Fruit fly (Drosophila melanogaster) whole organism, pupa: ENCODE results near the gene CG6244.

Experiments used
- CG10348 ChIP-seq: fragments of 200-800 bp; sonication (Bioruptor generic); IDR thresholded peaks from 2 replicates; pipeline ENCODE4 v1.3.6; 2022; ENCODE audit warnings: missing biosample characterization, missing genetic modification characterization
- CG12605 ChIP-seq: fragments of 200-800 bp; sonication (Bioruptor generic); IDR thresholded peaks from 2 replicates; pipeline ENCODE4 v1.3.6; 2022; ENCODE audit warnings: missing biosample characterization, missing genetic modification characterization
- CG13204 ChIP-seq: fragments of 200-800 bp; sonication (Bioruptor generic); optimal IDR thresholded peaks from 2 replicates; lab custom pipeline; 2018; ENCODE audit warnings: missing biosample characterization, mild to moderate bottlenecking, missing genetic modification characterization, moderate library complexity
- CG14655 ChIP-seq: fragments of 200-800 bp; sonication (Bioruptor generic); optimal IDR thresholded peaks from 3 replicates; lab custom pipeline; 2017; ENCODE audit warnings: mild to moderate bottlenecking, missing biosample characterization, missing genetic modification reagents, missing genetic modification characterization
- CG15710 ChIP-seq: fragments of 200-800 bp; sonication (Bioruptor generic); optimal IDR thresholded peaks from 2 replicates; lab custom pipeline; 2018; ENCODE audit warnings: missing biosample characterization, mild to moderate bottlenecking, missing genetic modification characterization, moderate library complexity
- CG17806 ChIP-seq: fragments of 200-800 bp; sonication (Bioruptor generic); optimal IDR thresholded peaks from 2 replicates; lab custom pipeline; 2018; ENCODE audit warnings: missing biosample characterization, mild to moderate bottlenecking, missing genetic modification characterization, moderate library complexity
- CG32121 ChIP-seq: fragments of 200-800 bp; sonication (Bioruptor generic); IDR thresholded peaks from 2 replicates; pipeline ENCODE4 v1.3.6; 2022; ENCODE audit warnings: missing biosample characterization, missing genetic modification characterization
- CG34367 ChIP-seq: fragments of 200-800 bp; sonication (Bioruptor generic); optimal IDR thresholded peaks from 2 replicates; lab custom pipeline; 2018; ENCODE audit warnings: missing biosample characterization, mild to moderate bottlenecking, missing genetic modification characterization
- CG4496 ChIP-seq: fragments of 200-800 bp; sonication (Bioruptor generic); IDR thresholded peaks from 3 replicates; pipeline ENCODE4 v1.3.6; 2022; ENCODE audit warnings: missing biosample characterization, missing genetic modification characterization
- CG8159 ChIP-seq: fragments of 200-800 bp; sonication (Bioruptor generic); optimal IDR thresholded peaks from 3 replicates; lab custom pipeline; 2018; ENCODE audit warnings: missing biosample characterization, mild to moderate bottlenecking, missing genetic modification characterization, moderate library complexity
- CG8301 ChIP-seq: fragments of 200-800 bp; sonication (Bioruptor generic); optimal IDR thresholded peaks from 2 replicates; lab custom pipeline; 2018; ENCODE audit warnings: missing biosample characterization, mild to moderate bottlenecking, missing genetic modification characterization
- CG9948 ChIP-seq: fragments of 200-800 bp; sonication (Bioruptor generic); optimal IDR thresholded peaks from 2 replicates; lab custom pipeline; 2018; ENCODE audit warnings: missing biosample characterization, mild to moderate bottlenecking, missing genetic modification characterization, moderate library complexity
- D1 ChIP-seq: fragments of 200-800 bp; sonication (Bioruptor generic); optimal IDR thresholded peaks from 2 replicates; lab custom pipeline; 2018; ENCODE audit warnings: missing biosample characterization, mild to moderate bottlenecking, missing genetic modification characterization, moderate library complexity
- EcR ChIP-seq: fragments of 200-800 bp; sonication (Bioruptor generic); optimal IDR thresholded peaks from 3 replicates; lab custom pipeline; 2019; ENCODE audit warnings: missing biosample characterization, missing genetic modification characterization, mild to moderate bottlenecking, moderate library complexity, missing genetic modification reagents
- Ets98B ChIP-seq: fragments of 200-800 bp; sonication (Bioruptor generic); IDR thresholded peaks from 2 replicates; pipeline ENCODE4 v1.3.6; 2022; ENCODE audit warnings: missing biosample characterization, missing genetic modification characterization
- Pif1A ChIP-seq: fragments of 200-800 bp; sonication (Bioruptor generic); optimal IDR thresholded peaks from 3 replicates; lab custom pipeline; 2016; ENCODE audit warnings: missing biosample characterization, missing genetic modification characterization
- Pif1B ChIP-seq: fragments of 200-800 bp; sonication (Bioruptor generic); optimal IDR thresholded peaks from 3 replicates; lab custom pipeline; 2016; ENCODE audit warnings: missing biosample characterization, missing genetic modification characterization
- Snoo ChIP-seq: fragments of 200-800 bp; sonication (Bioruptor generic); optimal IDR thresholded peaks from 3 replicates; lab custom pipeline; 2017; ENCODE audit warnings: missing biosample characterization, mild to moderate bottlenecking, missing genetic modification characterization, inconsistent platforms
- fd96Ca ChIP-seq: fragments of 200-800 bp; sonication (Bioruptor generic); IDR thresholded peaks from 3 replicates; pipeline ENCODE4 v1.3.6; 2022; ENCODE audit warnings: missing biosample characterization, missing genetic modification characterization
- gl ChIP-seq: fragments of 200-800 bp; sonication (Bioruptor generic); optimal IDR thresholded peaks from 2 replicates; lab custom pipeline; 2018; ENCODE audit warnings: missing biosample characterization, mild to moderate bottlenecking, missing genetic modification characterization
- rn ChIP-seq: fragments of 200-800 bp; sonication (Bioruptor generic); IDR thresholded peaks from 2 replicates; pipeline ENCODE4 v1.3.6; 2022; ENCODE audit warnings: missing biosample characterization, missing genetic modification characterization

The CG6244 gene

dm6 chr3L:15825493-15826209, 17.5 kb downstream of the CG6244 start:
- TF ChIP-seq CG15710 (no peak), CG9948 (tag; lab: Kevin White, UChicago) (no peak), Pif1B (GFP tag; lab: Kevin White, UChicago) (peak; percentile 38), CG8301 (tag; lab: Kevin White, UChicago) (no peak), rn (GFP tag; lab: Robert Waterston, UW) (no peak), CG12605 (peak; percentile 74), Snoo (tag; lab: Kevin White, UChicago) (peak; percentile 45), EcR (GFP tag; lab: Kevin White, UChicago) (peak; percentile 55), CG10348 (GFP tag; lab: Robert Waterston, UW) (no peak), CG13204 (GFP tag; lab: Kevin White, UChicago) (no peak), fd96Ca (GFP tag; lab: Robert Waterston, UW) (peak; percentile 17; the same call in 1 of the 3 replicates), gl (tag; lab: Kevin White, UChicago) (no peak), CG34367 (tag; lab: Kevin White, UChicago) (no peak), Pif1A (GFP tag; lab: Kevin White, UChicago) (peak; percentile 62), D1 (tag; lab: Kevin White, UChicago) (no peak), CG4496 (GFP tag; lab: Robert Waterston, UW) (peak; percentile 62; the same call in 2 of the 3 replicates), CG8159 (tag; lab: Kevin White, UChicago) (peak; percentile 12), CG14655 (peak; percentile 14), CG17806 (tag; lab: Kevin White, UChicago) (no peak), Ets98B (GFP tag; lab: Robert Waterston, UW) (peak; percentile 77), CG32121 (GFP tag; lab: Robert Waterston, UW) (peak; percentile 78)

- TF ChIP-seq D1 (tag; lab: Kevin White, UChicago) (no peak), Ets98B (GFP tag; lab: Robert Waterston, UW) (peak; percentile 69), EcR (GFP tag; lab: Kevin White, UChicago) (no peak), CG14655 (peak; percentile 62), CG12605 (peak; percentile 63), CG9948 (tag; lab: Kevin White, UChicago) (peak; percentile 49), CG34367 (tag; lab: Kevin White, UChicago) (no peak), Pif1B (GFP tag; lab: Kevin White, UChicago) (no peak), CG4496 (GFP tag; lab: Robert Waterston, UW) (peak; percentile 80), rn (GFP tag; lab: Robert Waterston, UW) (peak; percentile 42; the same call in 1 of the 2 replicates), Pif1A (GFP tag; lab: Kevin White, UChicago) (peak; percentile 21), CG17806 (tag; lab: Kevin White, UChicago) (peak; percentile 22), CG32121 (GFP tag; lab: Robert Waterston, UW) (peak; percentile 65), CG13204 (GFP tag; lab: Kevin White, UChicago) (no peak), CG8301 (tag; lab: Kevin White, UChicago) (peak; percentile 49), fd96Ca (GFP tag; lab: Robert Waterston, UW) (no peak), CG15710 (peak; percentile 56), CG8159 (tag; lab: Kevin White, UChicago) (no peak), gl (tag; lab: Kevin White, UChicago) (no peak), Snoo (tag; lab: Kevin White, UChicago) (peak; percentile 40), CG10348 (GFP tag; lab: Robert Waterston, UW) (no peak)
These were observed 18.3 kb downstream of the CG6244 start, which contains the start of the genes DCP2 and dbo for dm6 chr3L:15826347-15826984. Gene DCP2, minus strand, starts transcription at chr3L:15826423. Gene dbo, plus strand, starts transcription at chr3L:15826888.

DNA sequence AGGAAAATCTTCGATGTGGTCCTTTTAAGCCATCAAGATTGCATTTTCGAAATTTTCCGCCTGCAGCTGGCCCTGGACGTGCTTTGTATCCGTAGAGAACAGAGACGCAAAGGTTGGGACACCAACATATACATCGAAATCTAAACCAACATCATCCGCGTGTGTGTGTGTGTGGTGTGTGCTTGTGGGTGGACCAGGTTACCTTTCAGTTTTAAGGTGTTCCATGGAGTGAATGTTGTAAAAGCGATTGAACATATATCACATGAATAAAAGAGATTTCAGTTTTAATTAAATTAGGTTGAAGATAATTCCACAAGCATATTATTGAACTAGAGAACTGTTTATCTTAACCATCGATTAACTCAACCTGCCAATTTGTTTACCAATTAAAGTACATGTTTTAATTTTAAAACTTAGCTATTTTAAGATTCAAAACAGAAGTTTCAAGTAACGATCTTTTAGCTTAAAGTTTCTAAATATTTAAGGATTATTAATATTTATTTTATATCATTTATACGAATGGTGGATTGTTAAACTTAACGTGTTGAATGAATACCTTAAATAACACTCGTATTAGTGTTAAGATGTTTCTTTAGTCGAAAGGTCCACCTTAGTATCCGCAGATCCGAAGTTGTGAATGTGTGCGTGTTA, 19.0 kb downstream of the CG6244 start:
- TF ChIP-seq CG9948 (tag; lab: Kevin White, UChicago): peak; percentile 87
- peak; percentile 75 for TF ChIP-seq CG4496 (GFP tag; lab: Robert Waterston, UW)
- TF ChIP-seq EcR (GFP tag; lab: Kevin White, UChicago): no peak
- peak; percentile 34 for TF ChIP-seq gl (tag; lab: Kevin White, UChicago)
- TF ChIP-seq CG17806 (tag; lab: Kevin White, UChicago): peak; percentile 88
- peak; percentile 60; the same call in 1 of the 2 replicates for TF ChIP-seq CG12605
- peak; percentile 90 for TF ChIP-seq Pif1A (GFP tag; lab: Kevin White, UChicago)
- peak; percentile 88 for TF ChIP-seq Snoo (tag; lab: Kevin White, UChicago)
- TF ChIP-seq CG13204 (GFP tag; lab: Kevin White, UChicago): no peak
- TF ChIP-seq Pif1B (GFP tag; lab: Kevin White, UChicago): peak; percentile 87
- peak; percentile 73 for TF ChIP-seq CG32121 (GFP tag; lab: Robert Waterston, UW)
- peak; percentile 95 for TF ChIP-seq D1 (tag; lab: Kevin White, UChicago)
- TF ChIP-seq CG14655: no peak
- no peak for TF ChIP-seq fd96Ca (GFP tag; lab: Robert Waterston, UW)
- TF ChIP-seq CG15710: peak; percentile 92
- peak; percentile 73 for TF ChIP-seq Ets98B (GFP tag; lab: Robert Waterston, UW)
- TF ChIP-seq CG8301 (tag; lab: Kevin White, UChicago): peak; percentile 86
- TF ChIP-seq CG34367 (tag; lab: Kevin White, UChicago): peak; percentile 82
- no peak for TF ChIP-seq CG10348 (GFP tag; lab: Robert Waterston, UW)
- TF ChIP-seq CG8159 (tag; lab: Kevin White, UChicago): peak; percentile 100

DNA sequence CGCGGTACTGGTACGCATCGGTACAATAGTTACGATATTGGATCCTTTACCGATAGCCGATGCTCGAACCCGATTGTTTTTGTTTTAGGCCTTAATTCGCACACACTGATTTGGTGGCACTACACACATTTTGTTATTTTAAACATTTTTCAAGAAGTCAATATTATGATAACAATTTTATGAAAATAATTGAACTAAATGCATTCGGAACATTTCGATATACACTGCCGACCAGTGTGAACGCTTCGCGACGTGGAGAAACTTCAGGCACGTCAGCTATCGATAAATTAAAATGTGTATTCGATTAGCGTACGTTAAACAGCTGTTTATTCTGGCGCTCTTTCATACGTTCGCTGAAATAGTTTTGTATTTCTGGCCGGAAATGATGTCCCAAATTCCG, 24.0 kb downstream of the CG6244 start, which contains the start of gene CG12713:
Gene CG12713 (plus strand): TSS at position 319 of the 400 bp plus-strand sequence.
- no peak for TF ChIP-seq CG14655
- TF ChIP-seq Pif1A (GFP tag; lab: Kevin White, UChicago): no peak
- no peak for TF ChIP-seq CG12605
- no peak for TF ChIP-seq CG15710
